Fruit fly (Drosophila melanogaster) whole organism, adult: ENCODE results near the gene CG17570.
A peak's percentile ranks its signal among the peaks of the same experiment; 100 is the strongest.

Experiments used
- CG11617 ChIP-seq: fragments of 200-800 bp; sonication (Bioruptor generic); optimal IDR thresholded peaks from 2 replicates; lab custom pipeline; 2017; ENCODE audit warnings: mild to moderate bottlenecking, missing biosample characterization, missing genetic modification reagents, missing genetic modification characterization
- CG12768 ChIP-seq: fragments of 200-800 bp; sonication (Bioruptor generic); optimal IDR thresholded peaks from 2 replicates; lab custom pipeline; 2017; ENCODE audit warnings: missing biosample characterization, missing genetic modification characterization, mild to moderate bottlenecking, moderate library complexity, missing genetic modification reagents
- CG14711 ChIP-seq: fragments of 200-800 bp; sonication (Bioruptor generic); optimal IDR thresholded peaks from 2 replicates; lab custom pipeline; 2018; ENCODE audit warnings: missing biosample characterization, mild to moderate bottlenecking, missing genetic modification characterization, moderate library complexity
- CG1620 ChIP-seq: fragments of 200-800 bp; sonication (Bioruptor generic); optimal IDR thresholded peaks from 2 replicates; lab custom pipeline; 2016; ENCODE audit warnings: missing biosample characterization, missing genetic modification characterization
- CG33017 ChIP-seq: fragments of 200-800 bp; sonication (Bioruptor generic); optimal IDR thresholded peaks from 2 replicates; lab custom pipeline; 2018; ENCODE audit warnings: missing biosample characterization, mild to moderate bottlenecking, missing genetic modification characterization, moderate library complexity
- CG5204 ChIP-seq: fragments of 200-800 bp; sonication (Bioruptor generic); optimal IDR thresholded peaks from 2 replicates; lab custom pipeline; 2016; ENCODE audit warnings: missing biosample characterization, missing genetic modification characterization
- CG7045 ChIP-seq: fragments of 200-800 bp; sonication (Bioruptor generic); optimal IDR thresholded peaks from 2 replicates; lab custom pipeline; 2017; ENCODE audit warnings: missing biosample characterization, mild to moderate bottlenecking, missing genetic modification characterization
- CG7101 ChIP-seq: fragments of 200-800 bp; sonication (Bioruptor generic); optimal IDR thresholded peaks from 2 replicates; lab custom pipeline; 2018; ENCODE audit warnings: missing biosample characterization, mild to moderate bottlenecking, missing genetic modification characterization, moderate library complexity
- Clk ChIP-seq: fragments of 200-800 bp; sonication (Bioruptor generic); optimal IDR thresholded peaks from 2 replicates; lab custom pipeline; 2017; ENCODE audit warnings: missing biosample characterization, missing genetic modification characterization
- Crg-1 ChIP-seq: fragments of 200-800 bp; sonication (Bioruptor generic); optimal IDR thresholded peaks from 2 replicates; lab custom pipeline; 2016; ENCODE audit warnings: missing biosample characterization, missing genetic modification characterization
- Hr96 ChIP-seq: fragments of 200-800 bp; sonication (Bioruptor generic); optimal IDR thresholded peaks from 2 replicates; lab custom pipeline; 2016; ENCODE audit warnings: missing biosample characterization, missing genetic modification characterization
- Mnt ChIP-seq: fragments of 200-800 bp; sonication (Bioruptor generic); optimal IDR thresholded peaks from 2 replicates; lab custom pipeline; 2016; ENCODE audit warnings: missing biosample characterization, mild to moderate bottlenecking, missing genetic modification characterization
- bab1 ChIP-seq: fragments of 200-800 bp; sonication (Bioruptor generic); optimal IDR thresholded peaks from 3 replicates; lab custom pipeline; 2019; ENCODE audit warnings: missing biosample characterization, mild to moderate bottlenecking, missing genetic modification characterization, moderate library complexity
- cic ChIP-seq: fragments of 200-800 bp; sonication (Bioruptor generic); optimal IDR thresholded peaks from 2 replicates; lab custom pipeline; 2017; ENCODE audit warnings: missing biosample characterization, mild to moderate bottlenecking, missing genetic modification characterization, moderate library complexity
- cnc ChIP-seq, 2 experiments: fragments of >200 bp; optimal IDR thresholded peaks; 2 replicates each; lab custom pipeline; 2017
- kay ChIP-seq: fragments of 200-800 bp; sonication (Bioruptor generic); peaks from one replicate; lab custom pipeline; 2016; ENCODE audit warnings: missing biosample characterization, missing genetic modification characterization, borderline replicate concordance
- ovo ChIP-seq: fragments of 200-800 bp; sonication (Bioruptor generic); optimal IDR thresholded peaks from 2 replicates; lab custom pipeline; 2016; ENCODE audit warnings: missing biosample characterization, missing genetic modification characterization
- pad ChIP-seq: fragments of 200-800 bp; sonication (Bioruptor generic); optimal IDR thresholded peaks from 3 replicates; lab custom pipeline; 2017; ENCODE audit warnings: missing biosample characterization, missing genetic modification characterization, mild to moderate bottlenecking, moderate library complexity, missing genetic modification reagents
- tj ChIP-seq: fragments of 200-800 bp; sonication (Bioruptor generic); optimal IDR thresholded peaks from 3 replicates; lab custom pipeline; 2017; ENCODE audit warnings: missing biosample characterization, mild to moderate bottlenecking, missing genetic modification characterization, moderate library complexity
- toe ChIP-seq: fragments of 200-800 bp; sonication (Bioruptor generic); optimal IDR thresholded peaks from 2 replicates; lab custom pipeline; 2016; ENCODE audit warnings: missing biosample characterization, missing genetic modification characterization

Gene CG17570

DNA sequence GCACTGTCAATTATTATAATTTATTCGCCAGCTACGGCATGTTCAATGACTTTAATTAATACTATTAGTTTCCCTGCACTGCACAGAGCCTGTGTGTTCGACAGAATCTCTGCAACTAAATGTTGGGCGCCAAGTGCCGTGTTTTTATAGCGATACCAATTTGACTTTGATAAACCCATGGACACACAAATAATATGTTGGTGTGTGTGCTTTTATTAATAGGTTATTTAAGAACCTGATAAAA is at the start of gene CG17570:
Gene CG17570 (minus strand): TSS at position 101 of the 244 bp plus-strand sequence.
- TF ChIP-seq Mnt (GFP tag; lab: Kevin White, UChicago) (no peak), ovo (GFP tag; lab: Kevin White, UChicago) (no peak), cic (GFP tag; lab: Kevin White, UChicago) (no peak), cnc (optimal IDR thresholded peaks at IDR 0.05; lab: Kevin White, UChicago) (no peak)

DNA sequence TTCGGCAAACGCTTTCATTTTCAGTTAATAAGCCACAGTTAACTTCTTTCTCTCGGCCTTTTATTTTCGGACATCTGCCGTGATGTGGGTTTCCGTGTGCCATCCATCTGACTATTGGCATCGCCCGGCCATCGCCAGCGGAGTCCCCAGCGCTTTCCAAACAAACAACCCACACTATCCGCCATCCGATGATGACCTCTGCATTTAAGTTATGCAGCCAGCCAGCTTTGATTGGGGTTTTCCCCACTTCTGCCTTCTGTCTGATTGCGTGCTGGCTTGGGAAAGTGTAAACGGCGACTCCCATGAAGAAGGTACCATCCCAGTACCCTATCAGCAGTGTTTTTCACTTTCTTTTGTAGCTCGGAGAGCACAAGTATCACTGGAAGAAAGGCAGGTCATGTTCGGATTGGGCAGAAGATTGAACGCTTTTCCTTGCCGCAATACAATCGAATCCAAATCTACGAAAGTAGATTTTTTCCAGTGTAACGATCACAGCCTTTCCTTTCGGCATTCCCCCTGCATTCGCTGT is 49.0 kb upstream of the CG17570 start:
- TF ChIP-seq kay (no peak), bab1 (no peak), CG11617 (GFP tag; lab: Kevin White, UChicago) (no peak), CG5204 (GFP tag; lab: Kevin White, UChicago) (no peak), tj (GFP tag; lab: Kevin White, UChicago) (no peak), CG1620 (no peak), CG14711 (tag; lab: Kevin White, UChicago) (no peak), CG7045 (GFP tag; lab: Kevin White, UChicago) (no peak), ovo (GFP tag; lab: Kevin White, UChicago) (no peak), CG12768 (GFP tag; lab: Kevin White, UChicago) (no peak), CG33017 (tag; lab: Kevin White, UChicago) (no peak)

DNA sequence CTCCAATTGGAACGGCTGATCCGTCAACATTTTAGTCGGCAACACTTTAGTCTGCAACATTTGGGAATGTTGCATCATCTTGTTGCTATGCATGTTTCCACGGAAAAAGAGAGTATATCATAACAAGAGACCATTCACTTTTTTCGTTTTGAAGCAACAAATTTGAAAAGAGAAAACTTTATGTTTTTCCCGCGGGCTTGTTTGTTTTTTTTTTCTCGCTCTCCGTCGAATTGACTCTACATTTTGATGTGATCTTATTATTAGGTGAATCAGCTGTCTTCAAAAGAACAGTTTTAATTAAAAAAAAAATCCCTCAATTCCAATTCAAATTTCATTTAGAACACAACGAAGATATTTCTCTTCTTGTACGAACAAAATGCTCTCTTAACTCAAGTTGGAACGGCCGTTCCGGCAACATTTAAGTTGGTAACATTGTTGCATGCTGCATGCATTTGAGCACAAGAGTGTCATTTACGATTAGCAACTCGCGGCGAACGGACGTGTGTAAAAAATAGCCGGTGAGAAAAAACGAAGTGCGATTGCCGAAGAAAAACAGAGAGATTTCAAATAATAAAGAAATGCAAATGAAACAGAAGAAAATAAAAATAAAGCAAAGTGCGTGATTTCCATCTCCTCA is 46.6 kb upstream of the CG17570 start, which contains the start of gene spir:
Gene spir (plus strand): TSS at position 469 of the 637 bp plus-strand sequence.
- TF ChIP-seq Mnt (GFP tag; lab: Kevin White, UChicago) (peak; percentile 41), toe (GFP tag; lab: Kevin White, UChicago) (no peak), CG11617 (GFP tag; lab: Kevin White, UChicago) (peak; percentile 25), CG14711 (tag; lab: Kevin White, UChicago) (peak; percentile 34), CG7101 (tag; lab: Kevin White, UChicago) (peak; percentile 41), pad (GFP tag; lab: Kevin White, UChicago) (peak; percentile 11), CG33017 (tag; lab: Kevin White, UChicago) (peak; percentile 6), CG12768 (GFP tag; lab: Kevin White, UChicago) (no peak), bab1 (peak; percentile 1), Clk (GFP tag; lab: Kevin White, UChicago) (no peak), cic (GFP tag; lab: Kevin White, UChicago) (peak; percentile 16), CG1620 (no peak), tj (GFP tag; lab: Kevin White, UChicago) (no peak), kay (peak; percentile 42), CG7045 (GFP tag; lab: Kevin White, UChicago) (peak; percentile 8), Crg-1 (GFP tag; lab: Kevin White, UChicago) (no peak)

DNA sequence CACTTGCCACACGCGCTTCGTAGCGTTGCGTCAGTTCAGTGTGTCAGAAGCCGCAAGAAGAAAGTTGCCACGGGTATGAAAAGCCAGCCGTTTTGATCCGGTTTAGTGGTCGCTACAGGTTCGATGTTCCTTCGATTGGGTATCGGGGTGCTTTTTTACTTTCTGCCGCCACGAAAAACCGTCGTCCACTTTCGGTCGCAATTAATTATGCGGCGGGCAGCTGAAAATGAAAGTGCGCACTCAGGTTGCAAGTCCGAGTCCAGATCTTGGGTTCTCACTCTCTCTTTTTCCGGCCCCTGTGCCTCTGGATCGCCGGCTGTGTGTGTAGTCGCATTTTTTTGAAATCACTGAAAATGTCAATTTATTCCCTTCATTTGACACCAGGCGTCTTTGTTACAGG is 32.7 kb upstream of the CG17570 start:
- TF ChIP-seq CG12768 (GFP tag; lab: Kevin White, UChicago) (no peak), ovo (GFP tag; lab: Kevin White, UChicago) (no peak), CG5204 (GFP tag; lab: Kevin White, UChicago) (no peak), cic (GFP tag; lab: Kevin White, UChicago) (no peak), Clk (GFP tag; lab: Kevin White, UChicago) (no peak), CG1620 (no peak), Mnt (GFP tag; lab: Kevin White, UChicago) (no peak), pad (GFP tag; lab: Kevin White, UChicago) (no peak), CG11617 (GFP tag; lab: Kevin White, UChicago) (no peak), Crg-1 (GFP tag; lab: Kevin White, UChicago) (no peak), kay (no peak), CG14711 (tag; lab: Kevin White, UChicago) (no peak), tj (GFP tag; lab: Kevin White, UChicago) (no peak), bab1 (no peak), CG7045 (GFP tag; lab: Kevin White, UChicago) (no peak), CG7101 (tag; lab: Kevin White, UChicago) (no peak), CG33017 (tag; lab: Kevin White, UChicago) (no peak), Hr96 (no peak)

DNA sequence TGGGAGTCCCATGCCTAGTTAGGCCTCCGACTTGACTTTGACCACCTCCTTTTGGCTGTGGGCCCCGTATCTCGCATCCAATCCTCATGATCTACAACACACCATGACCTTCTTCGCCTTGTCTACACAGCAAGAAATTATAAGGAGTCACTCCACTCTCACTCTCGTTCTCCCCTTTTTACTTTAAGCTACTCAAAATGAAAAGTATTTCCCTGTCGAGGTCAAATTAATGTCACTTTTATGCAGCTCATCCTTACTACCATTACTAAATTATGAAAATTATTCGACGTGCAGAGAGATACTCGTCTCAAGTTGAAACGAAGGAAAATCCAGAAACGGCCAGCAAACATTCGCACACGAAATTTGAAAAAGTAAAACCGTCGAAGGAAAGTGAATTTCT is 31.6 kb upstream of the CG17570 start:
- TF ChIP-seq kay, result no peak
- TF ChIP-seq ovo (GFP tag; lab: Kevin White, UChicago), result no peak
- TF ChIP-seq bab1, result no peak
- no peak for TF ChIP-seq Crg-1 (GFP tag; lab: Kevin White, UChicago)
- TF ChIP-seq Hr96, result no peak
- no peak for TF ChIP-seq CG5204 (GFP tag; lab: Kevin White, UChicago)
- TF ChIP-seq CG14711 (tag; lab: Kevin White, UChicago), result no peak
- no peak for TF ChIP-seq Clk (GFP tag; lab: Kevin White, UChicago)
- TF ChIP-seq pad (GFP tag; lab: Kevin White, UChicago), result no peak
- no peak for TF ChIP-seq CG1620
- no peak for TF ChIP-seq CG11617 (GFP tag; lab: Kevin White, UChicago)
- no peak for TF ChIP-seq CG33017 (tag; lab: Kevin White, UChicago)
- TF ChIP-seq CG12768 (GFP tag; lab: Kevin White, UChicago), result no peak
- TF ChIP-seq cic (GFP tag; lab: Kevin White, UChicago), result no peak
- TF ChIP-seq cnc (optimal IDR thresholded peaks at IDR 0.05; lab: Kevin White, UChicago), result no peak
- TF ChIP-seq toe (GFP tag; lab: Kevin White, UChicago), result no peak

DNA sequence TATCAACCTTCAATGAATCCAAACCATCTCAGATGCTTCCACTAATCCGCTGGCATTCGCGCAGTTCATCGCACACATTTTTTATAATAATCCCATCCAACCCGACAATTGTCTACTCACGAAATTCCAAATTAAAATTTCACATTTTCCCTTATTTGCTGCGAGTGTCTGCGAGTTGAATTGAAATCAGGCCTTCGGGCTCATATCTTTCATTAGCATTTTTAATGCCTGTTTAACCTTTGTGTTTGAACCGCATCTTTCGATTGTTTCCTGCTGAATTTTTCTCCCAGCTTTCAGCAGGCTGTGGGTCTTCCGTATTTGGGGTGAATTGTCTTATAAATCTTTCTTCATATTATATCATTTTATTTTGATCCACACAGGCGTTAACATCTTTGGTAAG is 30.2 kb upstream of the CG17570 start, which contains the start of gene CG12617:
Gene CG12617 (plus strand): TSS at position 301 of the 400 bp plus-strand sequence.
- TF ChIP-seq CG33017 (tag; lab: Kevin White, UChicago), result no peak
